Fruit fly (Drosophila melanogaster): ENCODE results near the gene CG42535.

The CG42535 gene

dm6 chr3L:10630885-10631359 is at the start of gene CG42535, which contains the start of the genes CG34001 and hay:
Gene CG42535, minus strand, starts transcription at chr3L:10630935.
Gene CG34001, plus strand, starts transcription at chr3L:10631079.
Gene hay, plus strand, starts transcription at chr3L:10631079.
- TF ChIP-seq noc (tag; optimal IDR thresholded peaks at IDR 0.05) = no peak

dm6 chr3L:10680177-10680576 is 49.4 kb upstream of the CG42535 start:
- TF ChIP-seq noc (tag; optimal IDR thresholded peaks at IDR 0.05) = no peak

dm6 chr3L:10679711-10680154 is 49.0 kb upstream of the CG42535 start:
- TF ChIP-seq noc (tag; optimal IDR thresholded peaks at IDR 0.05) = peak; percentile 43

- peak; percentile 93 for TF ChIP-seq noc (tag; optimal IDR thresholded peaks at IDR 0.05)
Observed at dm6 chr3L:10678545-10679067, 47.9 kb upstream of the CG42535 start.

dm6 chr3L:10677816-10678215 is 47.1 kb upstream of the CG42535 start:
- TF ChIP-seq noc (tag; optimal IDR thresholded peaks at IDR 0.05) = no peak

dm6 chr3L:10675635-10676393 is 45.1 kb upstream of the CG42535 start:
- no peak for TF ChIP-seq noc (tag; optimal IDR thresholded peaks at IDR 0.05)

dm6 chr3L:10674940-10675339 is 44.2 kb upstream of the CG42535 start:
- TF ChIP-seq noc (tag; optimal IDR thresholded peaks at IDR 0.05) = no peak

dm6 chr3L:10674145-10674547 is 43.4 kb upstream of the CG42535 start:
- peak; percentile 24 for TF ChIP-seq noc (tag; optimal IDR thresholded peaks at IDR 0.05)

- TF ChIP-seq noc (tag; optimal IDR thresholded peaks at IDR 0.05) = no peak
Observed at dm6 chr3L:10672540-10672939, 41.8 kb upstream of the CG42535 start.

- TF ChIP-seq noc (tag; optimal IDR thresholded peaks at IDR 0.05) = no peak
Observed at dm6 chr3L:10669592-10670400, 39.1 kb upstream of the CG42535 start.

- TF ChIP-seq noc (tag; optimal IDR thresholded peaks at IDR 0.05) = no peak
Observed at dm6 chr3L:10667341-10667740, 36.6 kb upstream of the CG42535 start.

dm6 chr3L:10666511-10667003 is 35.8 kb upstream of the CG42535 start:
- no peak for TF ChIP-seq noc (tag; optimal IDR thresholded peaks at IDR 0.05)

dm6 chr3L:10665433-10666150 is 34.9 kb upstream of the CG42535 start:
- TF ChIP-seq noc (tag; optimal IDR thresholded peaks at IDR 0.05) = peak; percentile 98

dm6 chr3L:10664511-10665062 is 33.9 kb upstream of the CG42535 start, which contains the start of gene simj:
Gene simj, plus strand, starts transcription at chr3L:10664739.
- peak; percentile 44 for TF ChIP-seq noc (tag; optimal IDR thresholded peaks at IDR 0.05)

- no peak for TF ChIP-seq noc (tag; optimal IDR thresholded peaks at IDR 0.05)
Observed at dm6 chr3L:10663190-10663763, 32.5 kb upstream of the CG42535 start, which contains the start of gene Adi1. Gene Adi1, plus strand, starts transcription at chr3L:10663376.

Data from whole organism, larva.